Fruit fly (Drosophila melanogaster) S2 (cell line): ENCODE results near the gene AstA-R1.

Experiments used
- CG8478 ChIP-seq: fragments of >200 bp; optimal IDR thresholded peaks from 2 replicates; lab custom pipeline; 2018
- CTCF ChIP-seq, 2 experiments: fragments of >200 bp; optimal IDR thresholded peaks; 2 replicates each; lab custom pipeline; 2018

- no peak for TF ChIP-seq CTCF (optimal IDR thresholded peaks at IDR 0.05; lab: Kevin White, UChicago)
- no peak for TF ChIP-seq CG8478 (lab: Kevin White, UChicago)
Observed at dm6 chrX:3676469-3677155, 102.3 kb downstream of the AstA-R1 start.
